Worm (Caenorhabditis elegans) whole organism, early embryonic: ENCODE measurements around the gene lge-1.
A peak's percentile ranks its signal among the peaks of the same experiment; 100 is the strongest.

Experiments
- B0310.2 ChIP-seq: sonication (generic microtip); optimal IDR thresholded peaks from 2 replicates; lab custom pipeline; 2016; ENCODE audit warnings: mild to moderate bottlenecking, missing genetic modification characterization, missing compliant biosample characterization
- F13C5.2 ChIP-seq: sonication (generic microtip); optimal IDR thresholded peaks from 2 replicates; lab custom pipeline; 2017; ENCODE audit warnings: mild to moderate bottlenecking, missing genetic modification characterization, inconsistent platforms, missing compliant biosample characterization
- aly-1 ChIP-seq: sonication (generic microtip); optimal IDR thresholded peaks from 2 replicates; lab custom pipeline; 2016; ENCODE audit warnings: missing genetic modification characterization, missing compliant biosample characterization
- ama-1 ChIP-seq: fragments of 150-350 bp; optimal IDR thresholded peaks from 2 replicates; lab custom pipeline; 2014
- ceh-13 ChIP-seq: fragments of 200-800 bp; sonication (Bioruptor generic); optimal IDR thresholded peaks from 2 replicates; lab custom pipeline; 2018; ENCODE audit warnings: mild to moderate bottlenecking, missing genetic modification characterization, missing compliant biosample characterization
- ceh-36 ChIP-seq: sonication (generic microtip); optimal IDR thresholded peaks from 2 replicates; lab custom pipeline; 2016; ENCODE audit warnings: missing genetic modification characterization, inconsistent platforms, missing compliant biosample characterization
- ets-7 ChIP-seq: sonication (generic microtip); optimal IDR thresholded peaks from 2 replicates; lab custom pipeline; 2016; ENCODE audit warnings: missing genotype, missing genetic modification characterization, missing compliant biosample characterization
- flt-1 ChIP-seq: fragments of 200-800 bp; sonication (Bioruptor generic); IDR thresholded peaks from 2 replicates; pipeline ENCODE4 v1.3.6; 2022; ENCODE audit warnings: missing genetic modification characterization, missing compliant biosample characterization
- hmbx-1 ChIP-seq: sonication (generic microtip); optimal IDR thresholded peaks from 2 replicates; lab custom pipeline; 2016; ENCODE audit warnings: mild to moderate bottlenecking, missing genetic modification characterization, missing compliant biosample characterization
- hmg-4 ChIP-seq: fragments of 200-800 bp; sonication (Bioruptor generic); optimal IDR thresholded peaks from 2 replicates; lab custom pipeline; 2018; ENCODE audit warnings: mild to moderate bottlenecking, missing genetic modification characterization, missing compliant biosample characterization
- hnd-1 ChIP-seq: sonication (generic microtip); optimal IDR thresholded peaks from 2 replicates; lab custom pipeline; 2016; ENCODE audit warnings: missing genetic modification characterization, missing compliant biosample characterization
- pes-1 ChIP-seq: fragments of 200-800 bp; sonication (Bioruptor generic); IDR thresholded peaks from 2 replicates; pipeline ENCODE4 v1.3.6; 2022; ENCODE audit warnings: missing genetic modification reagents, missing genetic modification characterization, missing compliant biosample characterization
- scrt-1 ChIP-seq: fragments of 200-800 bp; sonication (Bioruptor generic); IDR thresholded peaks from 2 replicates; pipeline ENCODE4 v1.3.6; 2022; ENCODE audit warnings: missing genetic modification characterization, missing compliant biosample characterization
- sea-1 ChIP-seq: fragments of 200-800 bp; sonication (Bioruptor generic); conservative IDR thresholded peaks from 2 replicates; pipeline ENCODE4 v1.3.6; 2022; ENCODE audit warnings: missing genetic modification characterization, missing compliant biosample characterization
- tbx-11 ChIP-seq: fragments of 200-800 bp; sonication (Bioruptor generic); IDR thresholded peaks from 2 replicates; pipeline ENCODE4 v1.3.6; 2022; ENCODE audit warnings: missing genetic modification characterization, missing compliant biosample characterization
- tbx-37 ChIP-seq: fragments of 200-800 bp; sonication (Bioruptor generic); conservative IDR thresholded peaks from 2 replicates; pipeline ENCODE4 v1.3.6; 2022; ENCODE audit warnings: missing genetic modification reagents, missing genetic modification characterization, missing compliant biosample characterization
- tra-4 ChIP-seq: sonication (generic microtip); optimal IDR thresholded peaks from 2 replicates; lab custom pipeline; 2017; ENCODE audit warnings: missing genetic modification characterization, missing compliant biosample characterization

The lge-1 gene

DNA sequence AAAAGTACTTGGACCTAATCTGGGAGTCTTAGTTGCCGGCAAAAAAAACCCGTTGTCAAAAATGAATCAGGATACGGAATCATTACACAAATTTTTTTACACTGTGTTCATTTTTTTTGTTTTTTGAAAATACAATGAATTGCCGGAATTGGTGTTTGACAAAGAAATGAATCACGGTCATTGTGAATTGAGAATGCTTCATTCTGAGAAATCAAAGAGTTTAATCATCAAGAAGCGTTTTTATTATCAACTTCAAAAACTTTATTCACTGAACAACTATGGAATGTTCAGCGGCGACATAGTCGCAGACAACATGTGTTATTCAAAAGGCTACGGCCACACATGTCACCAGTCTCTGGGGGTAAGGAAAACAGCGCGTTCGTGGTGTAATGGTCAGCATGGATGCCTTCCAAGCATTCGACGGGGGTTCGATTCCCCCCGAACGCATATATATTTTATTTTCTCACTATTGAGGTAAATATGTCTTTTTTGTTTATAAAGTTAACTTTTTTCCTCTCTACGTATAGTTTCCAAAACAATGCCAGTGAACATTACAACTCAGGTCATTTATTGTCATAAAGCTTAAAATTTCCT, 2.8 kb upstream of the lge-1 start, which contains the start of gene nas-10:
nas-10 (minus strand) TSS at position 51 of the 594 bp plus-strand sequence.
- TF ChIP-seq tbx-11 (peak; percentile 87), B0310.2 (tag; lab: Kevin White, UChicago) (peak; percentile 76), flt-1 (GFP tag; lab: Robert Waterston, UW) (peak; percentile 89; the same call in 1 of the 2 replicates), scrt-1 (GFP tag; lab: Robert Waterston, UW) (peak; percentile 91), tra-4 (tag; lab: Kevin White, UChicago) (peak; percentile 16), sea-1 (GFP tag; lab: Robert Waterston, UW) (peak; percentile 87), hmbx-1 (tag; lab: Kevin White, UChicago) (peak; percentile 45), F13C5.2 (tag; lab: Kevin White, UChicago) (peak; percentile 89), hmg-4 (GFP tag; lab: Kevin White, UChicago) (peak; percentile 88), ets-7 (tag; lab: Kevin White, UChicago) (peak; percentile 79), ceh-36 (tag; lab: Kevin White, UChicago) (peak; percentile 81), ceh-13 (GFP tag; lab: Kevin White, UChicago) (peak; percentile 79), tbx-37 (GFP tag; lab: Robert Waterston, UW) (peak; percentile 92), hnd-1 (tag; lab: Kevin White, UChicago) (peak; percentile 71), ama-1 (no peak), aly-1 (tag; lab: Kevin White, UChicago) (peak; percentile 78), pes-1 (no peak)

DNA sequence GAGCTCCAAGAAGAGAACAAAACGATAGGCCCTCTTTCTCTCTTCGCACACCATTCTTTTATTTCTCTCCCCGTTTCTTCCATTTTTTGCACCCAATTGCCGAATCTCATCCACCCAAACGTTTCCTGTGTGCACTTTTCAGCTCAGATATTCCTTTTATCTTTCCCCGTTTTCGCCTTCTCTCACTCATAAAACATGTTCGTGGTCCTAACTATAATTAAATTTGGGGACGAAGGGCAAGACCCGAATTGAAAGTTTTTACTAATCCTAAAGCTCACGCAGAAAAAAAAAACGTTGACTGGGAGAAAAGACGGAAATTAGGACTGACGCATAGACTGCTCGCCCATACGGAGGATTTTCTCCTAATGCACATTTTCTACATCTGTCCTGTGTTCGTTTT, 843 bp upstream of the lge-1 start:
- no peak for TF ChIP-seq tra-4 (tag; lab: Kevin White, UChicago)
- TF ChIP-seq hmg-4 (GFP tag; lab: Kevin White, UChicago): no peak
- TF ChIP-seq F13C5.2 (tag; lab: Kevin White, UChicago): no peak
- no peak for TF ChIP-seq aly-1 (tag; lab: Kevin White, UChicago)
- no peak for TF ChIP-seq tbx-11

DNA sequence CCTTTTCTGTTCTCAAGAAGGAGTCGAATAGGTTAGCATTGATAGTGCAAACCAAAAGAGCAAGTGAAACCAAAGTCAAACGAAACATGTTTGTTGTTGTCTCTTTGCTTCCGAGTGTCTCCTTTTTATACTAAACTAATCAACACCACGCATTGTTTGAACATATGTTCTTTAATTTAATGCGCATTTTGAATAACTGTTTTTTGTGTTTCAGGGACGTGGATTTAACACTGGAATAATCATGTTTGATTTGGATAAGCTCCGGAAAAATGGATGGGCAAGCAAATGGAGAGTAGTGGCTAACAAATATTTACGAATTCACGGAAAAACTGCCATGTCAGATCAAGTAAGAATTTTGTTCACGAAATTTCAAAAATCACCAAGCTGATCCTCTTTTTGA, 1.3 kb downstream of the lge-1 start, which contains the start of gene K09C8.9:
K09C8.9 (minus strand) TSS at position 101 of the 400 bp plus-strand sequence.
- TF ChIP-seq tbx-37 (GFP tag; lab: Robert Waterston, UW): no peak
- no peak for TF ChIP-seq hmg-4 (GFP tag; lab: Kevin White, UChicago)
- TF ChIP-seq ceh-13 (GFP tag; lab: Kevin White, UChicago): no peak
- TF ChIP-seq B0310.2 (tag; lab: Kevin White, UChicago): no peak
- no peak for TF ChIP-seq hnd-1 (tag; lab: Kevin White, UChicago)
- TF ChIP-seq flt-1 (GFP tag; lab: Robert Waterston, UW): no peak
- no peak for TF ChIP-seq sea-1 (GFP tag; lab: Robert Waterston, UW)
- no peak for TF ChIP-seq scrt-1 (GFP tag; lab: Robert Waterston, UW)
- TF ChIP-seq aly-1 (tag; lab: Kevin White, UChicago): no peak
- TF ChIP-seq ceh-36 (tag; lab: Kevin White, UChicago): no peak
- no peak for TF ChIP-seq tbx-11

DNA sequence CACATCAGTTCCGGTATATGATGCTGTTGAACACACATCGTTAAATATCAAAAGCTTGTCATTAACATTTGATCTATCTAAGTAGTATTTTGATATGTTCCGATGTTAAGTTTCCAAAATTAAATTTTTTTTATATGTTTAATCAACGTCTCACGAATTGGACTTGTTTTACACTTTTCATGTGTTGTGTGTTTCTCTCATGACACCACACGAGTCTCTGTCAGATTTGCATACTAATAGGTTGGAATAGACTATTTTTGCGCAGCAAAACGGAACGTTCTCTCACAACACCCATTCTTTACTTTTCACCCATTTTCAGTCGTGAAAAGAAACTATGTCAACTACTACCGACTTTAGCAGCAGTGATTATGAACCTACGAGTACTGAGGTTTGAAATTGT, 4.3 kb downstream of the lge-1 start, which contains the start of gene K09C8.8:
K09C8.8 (plus strand) TSS at position 301 of the 400 bp plus-strand sequence.
- TF ChIP-seq ceh-36 (tag; lab: Kevin White, UChicago) (no peak), B0310.2 (tag; lab: Kevin White, UChicago) (no peak), aly-1 (tag; lab: Kevin White, UChicago) (no peak), flt-1 (GFP tag; lab: Robert Waterston, UW) (no peak), tbx-37 (GFP tag; lab: Robert Waterston, UW) (no peak), tra-4 (tag; lab: Kevin White, UChicago) (no peak), hnd-1 (tag; lab: Kevin White, UChicago) (no peak), tbx-11 (no peak), ceh-13 (GFP tag; lab: Kevin White, UChicago) (no peak), hmg-4 (GFP tag; lab: Kevin White, UChicago) (no peak), hmbx-1 (tag; lab: Kevin White, UChicago) (no peak), sea-1 (GFP tag; lab: Robert Waterston, UW) (no peak), scrt-1 (GFP tag; lab: Robert Waterston, UW) (no peak), pes-1 (no peak), ama-1 (no peak), ets-7 (tag; lab: Kevin White, UChicago) (no peak), F13C5.2 (tag; lab: Kevin White, UChicago) (no peak)

DNA sequence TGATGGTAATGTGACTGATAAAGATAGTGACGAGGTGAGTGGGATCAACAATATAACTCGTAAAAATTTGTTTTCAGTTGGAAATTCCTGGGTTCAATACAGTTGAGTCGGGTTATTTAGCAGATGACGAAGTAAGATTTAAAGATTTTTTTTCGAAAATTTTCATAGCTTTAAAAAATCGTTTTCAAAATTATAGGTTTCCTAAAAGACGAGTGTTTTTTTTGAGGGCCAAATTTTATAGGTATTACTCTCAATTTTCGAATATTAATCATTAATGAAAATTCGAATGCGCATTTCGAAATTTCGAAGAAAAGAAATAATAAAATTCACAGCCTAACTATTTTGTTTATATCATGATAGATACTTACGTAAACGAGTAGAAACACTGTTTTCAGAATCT, 4.8 kb downstream of the lge-1 start:
- TF ChIP-seq sea-1 (GFP tag; lab: Robert Waterston, UW) (no peak), B0310.2 (tag; lab: Kevin White, UChicago) (no peak), tra-4 (tag; lab: Kevin White, UChicago) (no peak), aly-1 (tag; lab: Kevin White, UChicago) (no peak), hmg-4 (GFP tag; lab: Kevin White, UChicago) (no peak), tbx-11 (no peak), ceh-13 (GFP tag; lab: Kevin White, UChicago) (no peak), scrt-1 (GFP tag; lab: Robert Waterston, UW) (no peak), ceh-36 (tag; lab: Kevin White, UChicago) (no peak), flt-1 (GFP tag; lab: Robert Waterston, UW) (no peak), pes-1 (no peak), ets-7 (tag; lab: Kevin White, UChicago) (no peak)

DNA sequence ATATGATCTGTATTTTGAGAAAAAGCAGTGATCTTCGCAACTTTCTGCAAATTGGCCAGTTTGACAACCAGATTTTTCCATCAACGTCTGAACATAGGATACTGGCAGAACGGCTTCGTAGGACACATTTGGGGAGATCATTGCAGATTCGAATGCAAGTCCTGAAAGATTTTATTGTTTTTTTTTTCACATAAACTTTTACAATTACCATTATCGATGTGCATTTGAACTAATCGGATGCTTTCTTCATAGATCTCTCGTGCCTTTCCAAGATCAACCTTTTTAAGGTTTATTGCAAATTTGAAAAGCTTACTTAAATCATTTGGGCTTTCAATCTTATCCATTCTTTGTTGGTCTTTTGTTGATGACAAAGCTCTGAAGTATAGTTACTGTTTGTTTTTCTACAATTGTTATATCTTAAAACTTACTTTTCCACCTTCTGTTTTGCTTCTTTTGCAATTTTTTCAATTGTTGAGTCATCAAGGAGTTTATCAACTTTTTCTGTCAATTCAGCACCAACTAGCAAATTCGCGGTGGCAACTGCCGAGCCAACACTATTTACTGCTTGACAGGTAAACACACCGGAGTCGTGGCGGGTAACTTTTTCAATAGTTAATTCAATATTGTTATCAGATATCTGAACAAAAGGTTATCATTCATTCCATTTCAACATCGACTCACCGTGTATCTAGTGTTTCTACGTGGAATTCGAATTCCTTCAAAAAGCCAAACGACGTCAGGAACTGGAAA, 10.3 kb downstream of the lge-1 start:
- TF ChIP-seq hnd-1 (tag; lab: Kevin White, UChicago): no peak
- no peak for TF ChIP-seq tra-4 (tag; lab: Kevin White, UChicago)
- TF ChIP-seq B0310.2 (tag; lab: Kevin White, UChicago): no peak
- no peak for TF ChIP-seq F13C5.2 (tag; lab: Kevin White, UChicago)
- no peak for TF ChIP-seq ets-7 (tag; lab: Kevin White, UChicago)
- no peak for TF ChIP-seq ceh-36 (tag; lab: Kevin White, UChicago)
- TF ChIP-seq hmbx-1 (tag; lab: Kevin White, UChicago): no peak
- no peak for TF ChIP-seq tbx-11
- TF ChIP-seq sea-1 (GFP tag; lab: Robert Waterston, UW): no peak
